Fruit fly (Drosophila melanogaster) S2 (cell line): Measurements from ENCODE around the gene tal-3A.
A peak's percentile ranks its signal among the peaks of the same experiment; 100 is the strongest.

Experiments
- CG8478 ChIP-seq: fragments of >200 bp; optimal IDR thresholded peaks from 2 replicates; lab custom pipeline; 2018
- CTCF ChIP-seq, 2 experiments: fragments of >200 bp; optimal IDR thresholded peaks; 2 replicates each; lab custom pipeline; 2018

tal-3A gene

DNA sequence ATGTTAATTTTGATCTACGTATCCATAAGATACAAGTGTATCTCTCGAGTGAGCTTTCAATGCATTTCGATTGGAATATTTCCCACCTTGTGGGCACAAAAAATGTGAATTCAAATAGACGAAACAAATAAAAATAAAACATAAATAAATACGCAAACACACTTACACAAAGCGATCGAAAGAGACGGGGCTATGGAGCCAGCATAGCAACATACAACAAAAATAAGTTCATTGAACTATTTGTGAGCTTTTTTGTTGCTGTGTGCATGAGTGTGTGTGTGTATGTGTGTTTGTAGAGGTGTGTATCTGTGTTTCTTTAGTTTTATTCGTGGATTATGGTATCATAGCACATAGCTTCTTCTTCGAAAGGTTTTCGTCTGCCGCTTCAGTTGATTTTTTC lies 7.6 kb downstream of the tal-3A start:
- TF ChIP-seq CTCF (optimal IDR thresholded peaks at IDR 0.05; lab: Kevin White, UChicago) (no peak), CG8478 (lab: Kevin White, UChicago) (no peak)

DNA sequence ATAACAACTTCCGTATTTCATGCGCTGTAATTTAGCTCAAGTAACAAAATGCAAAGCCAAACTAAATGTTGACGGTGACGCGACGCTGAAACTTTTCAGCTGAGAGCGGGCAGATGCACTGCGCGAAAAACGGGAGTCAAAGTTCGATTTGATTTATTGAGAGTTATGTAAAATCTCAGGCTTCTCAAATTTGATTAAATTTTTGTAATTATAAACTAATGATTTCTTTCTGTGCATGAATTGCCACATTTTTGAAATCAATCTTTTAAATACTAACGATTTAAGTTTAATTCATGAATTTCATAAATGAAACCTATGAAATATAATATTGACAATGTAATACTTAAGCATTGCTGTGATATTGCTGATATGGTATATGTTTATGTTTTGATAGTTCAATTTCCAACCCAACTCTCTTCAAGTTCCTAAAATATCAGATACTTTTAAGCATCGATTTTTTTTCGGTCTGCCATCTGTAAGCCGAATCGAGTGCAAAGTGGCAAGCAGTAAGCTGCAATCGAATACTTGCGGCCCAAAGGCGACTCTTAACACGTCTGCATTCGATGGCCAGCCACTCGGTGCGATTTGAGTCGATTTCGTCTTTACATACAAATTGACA lies 9.8 kb downstream of the tal-3A start:
- TF ChIP-seq CTCF (optimal IDR thresholded peaks at IDR 0.05; lab: Kevin White, UChicago) (no peak), CG8478 (lab: Kevin White, UChicago) (no peak)

DNA sequence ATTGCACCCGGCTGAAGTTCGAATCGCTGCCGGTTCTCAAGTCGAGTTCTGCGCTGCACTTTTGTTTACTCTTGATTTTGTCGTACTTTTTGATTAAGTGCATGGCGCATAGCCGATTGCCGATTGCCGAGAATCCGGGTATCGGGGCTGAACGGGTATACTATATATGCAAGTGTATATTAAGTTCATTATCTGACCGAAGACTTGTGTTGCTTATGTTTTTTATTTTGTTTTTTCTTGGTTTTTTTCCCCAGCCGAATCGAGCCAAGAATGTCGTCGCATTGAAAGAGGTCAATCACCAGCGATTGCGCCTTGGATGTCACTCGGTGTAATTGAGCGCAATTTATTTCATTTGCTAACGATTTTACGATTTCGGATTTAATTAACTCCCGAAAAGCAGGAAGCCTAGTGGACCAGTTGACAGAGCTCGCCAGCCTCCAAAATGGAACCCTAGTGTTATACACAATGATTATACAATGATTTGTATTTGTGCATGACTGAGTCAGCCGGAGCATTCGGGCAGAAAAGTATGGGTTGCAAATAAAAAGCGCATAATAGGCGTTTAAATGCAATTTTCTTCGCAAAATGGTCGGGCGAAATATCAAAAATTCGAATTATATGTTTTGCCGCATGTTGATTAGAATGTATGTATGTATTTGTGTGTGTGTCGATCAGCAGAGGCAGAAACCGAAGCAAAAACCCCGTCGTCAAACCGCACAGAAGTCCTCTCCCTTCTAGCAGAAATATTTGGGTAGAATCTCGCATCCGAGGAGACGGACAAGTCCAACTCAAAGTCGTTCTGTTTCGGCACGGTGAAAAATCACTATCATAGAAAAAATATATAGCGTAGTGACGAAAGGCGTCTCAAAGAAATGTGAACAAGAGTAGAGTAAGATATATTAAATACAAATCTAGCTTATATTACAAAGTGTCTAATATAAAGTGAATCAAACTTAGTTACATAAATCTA lies 15.3 kb downstream of the tal-3A start, which contains the start of gene Mst87F:
Gene Mst87F, minus strand, starts transcription at position 56 of the 970 bp plus-strand sequence.
- TF ChIP-seq CG8478 (lab: Kevin White, UChicago), result no peak
- no peak for TF ChIP-seq CTCF (optimal IDR thresholded peaks at IDR 0.05; lab: Kevin White, UChicago)

DNA sequence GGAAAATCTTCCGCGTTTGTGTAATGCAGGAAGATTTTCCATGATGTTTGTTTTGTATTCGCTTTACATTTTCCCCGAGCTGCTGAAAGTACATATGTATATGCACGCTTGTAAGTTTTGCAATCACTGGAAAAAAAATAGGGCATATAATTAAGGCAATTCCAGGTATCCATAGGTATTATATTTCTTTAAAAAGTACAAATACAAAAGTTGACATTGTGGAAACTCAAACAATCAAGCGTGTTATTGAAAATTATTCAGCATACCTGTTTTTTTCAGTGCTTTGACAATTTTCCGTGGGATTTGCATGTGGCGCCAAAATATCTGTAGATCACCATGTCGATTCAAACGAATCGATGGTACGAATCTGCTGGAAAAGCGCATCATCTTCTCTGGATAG lies 18.1 kb downstream of the tal-3A start:
- TF ChIP-seq CG8478 (lab: Kevin White, UChicago) (no peak), CTCF (optimal IDR thresholded peaks at IDR 0.05; lab: Kevin White, UChicago) (no peak)

DNA sequence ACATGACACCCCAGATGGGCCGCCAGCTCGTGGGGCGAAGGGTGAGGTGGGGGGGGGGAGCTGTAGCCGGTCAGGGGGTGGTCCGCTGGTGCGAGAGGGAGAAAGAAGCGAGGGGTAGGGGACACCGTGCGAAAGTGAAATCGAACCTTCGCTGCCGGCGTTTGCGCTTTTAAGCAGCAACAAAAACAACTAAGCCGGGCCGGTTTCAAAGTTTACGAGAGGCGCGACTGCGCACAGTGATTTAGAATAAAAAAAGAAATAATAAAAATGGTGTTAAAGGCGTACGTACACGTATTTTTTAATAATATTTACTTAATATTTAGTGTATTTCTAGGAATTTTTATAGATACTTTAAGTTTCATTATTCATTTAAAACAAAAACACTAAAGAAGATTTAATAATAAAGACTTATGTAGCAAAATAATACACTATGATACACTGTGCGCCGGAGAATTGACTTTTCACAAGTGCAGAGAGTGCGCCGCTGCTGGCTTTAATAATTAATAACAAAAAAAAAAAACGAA lies 18.7 kb downstream of the tal-3A start:
- no peak for TF ChIP-seq CTCF (optimal IDR thresholded peaks at IDR 0.05; lab: Kevin White, UChicago)
- no peak for TF ChIP-seq CG8478 (lab: Kevin White, UChicago)

DNA sequence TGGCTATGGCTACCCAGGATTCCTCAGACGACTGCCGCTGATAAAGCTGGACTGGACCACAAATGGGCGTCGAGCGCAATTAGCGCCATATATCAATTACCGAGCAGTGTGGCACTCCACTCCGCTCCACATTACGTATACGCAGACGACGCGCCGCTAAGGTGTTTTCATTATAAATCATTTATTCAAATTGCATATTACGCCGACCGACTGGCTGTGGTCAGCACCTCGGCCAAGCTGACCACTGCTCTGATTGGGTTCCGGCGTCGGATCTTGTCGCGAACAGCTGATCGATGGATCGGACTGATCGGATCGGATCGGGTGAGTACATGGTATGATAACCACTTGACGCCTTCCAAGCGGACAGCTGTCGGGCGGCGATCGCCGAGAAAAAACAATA lies 20.0 kb downstream of the tal-3A start:
- TF ChIP-seq CTCF (optimal IDR thresholded peaks at IDR 0.05; lab: Kevin White, UChicago), result no peak
- no peak for TF ChIP-seq CG8478 (lab: Kevin White, UChicago)

DNA sequence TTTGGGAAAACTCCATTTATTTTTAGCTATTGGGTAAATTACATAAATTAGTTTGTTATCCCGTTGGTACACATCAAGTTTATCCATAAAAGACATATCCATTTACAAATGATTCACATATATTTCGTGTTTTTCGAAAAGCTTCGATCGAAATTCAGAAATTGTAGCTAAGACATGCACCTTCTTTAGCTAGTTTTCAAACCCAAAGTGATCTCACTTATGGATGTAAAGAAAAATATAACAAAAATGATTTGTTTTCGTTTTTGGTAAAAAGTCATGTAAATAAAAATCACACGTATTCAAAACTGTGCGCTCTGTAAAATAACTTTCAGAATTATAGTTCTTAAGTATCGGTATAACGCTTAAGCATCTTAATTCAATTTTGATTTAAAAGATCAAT lies 20.6 kb downstream of the tal-3A start:
- TF ChIP-seq CG8478 (lab: Kevin White, UChicago) (no peak), CTCF (optimal IDR thresholded peaks at IDR 0.05; lab: Kevin White, UChicago) (peak; percentile 63 to 78)

DNA sequence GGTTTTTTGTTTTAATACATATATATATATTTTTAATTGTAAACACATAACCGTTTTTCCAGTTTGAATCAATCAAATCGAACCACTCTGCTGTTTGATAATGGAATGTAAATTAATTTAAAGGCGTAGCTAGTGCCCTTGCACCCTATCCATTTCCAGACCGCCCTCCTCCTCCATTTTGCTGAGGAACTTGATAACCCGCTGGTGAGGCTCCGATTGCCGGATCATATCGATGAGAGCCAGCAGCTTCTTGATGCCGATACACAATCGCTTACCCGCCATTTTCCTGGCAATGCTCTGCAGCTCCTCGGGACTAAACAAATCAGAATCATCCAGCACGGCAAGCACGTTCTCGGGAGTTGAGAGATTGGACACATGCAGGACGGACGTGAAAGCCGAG lies 21.6 kb downstream of the tal-3A start:
- TF ChIP-seq CG8478 (lab: Kevin White, UChicago), result no peak
- TF ChIP-seq CTCF (optimal IDR thresholded peaks at IDR 0.05; lab: Kevin White, UChicago), result no peak

DNA sequence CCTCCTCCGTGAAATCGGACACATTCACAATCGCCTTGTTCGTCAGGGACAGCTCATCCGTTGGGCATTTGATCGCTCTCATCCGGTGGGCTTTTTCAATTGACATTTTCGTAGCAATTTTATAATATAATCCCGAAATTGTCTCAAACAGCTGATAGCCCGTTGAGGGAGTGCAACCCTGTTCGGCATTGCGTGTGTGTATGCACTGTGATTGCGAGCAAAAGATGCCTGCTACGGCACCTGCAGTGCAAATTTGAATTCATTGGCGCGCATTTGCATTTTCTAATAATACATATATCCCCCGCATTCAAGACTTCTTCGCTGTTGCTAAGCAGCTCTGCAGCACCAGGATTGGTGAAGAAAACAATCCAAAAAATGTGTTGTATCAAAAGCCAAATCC lies 24.9 kb downstream of the tal-3A start, which contains the start of gene Nsf2:
Gene Nsf2, minus strand, starts transcription at position 185 of the 400 bp plus-strand sequence.
- no peak for TF ChIP-seq CG8478 (lab: Kevin White, UChicago)
- peak in 1 of 2 experiments; percentile 46 for TF ChIP-seq CTCF (optimal IDR thresholded peaks at IDR 0.05; lab: Kevin White, UChicago)

DNA sequence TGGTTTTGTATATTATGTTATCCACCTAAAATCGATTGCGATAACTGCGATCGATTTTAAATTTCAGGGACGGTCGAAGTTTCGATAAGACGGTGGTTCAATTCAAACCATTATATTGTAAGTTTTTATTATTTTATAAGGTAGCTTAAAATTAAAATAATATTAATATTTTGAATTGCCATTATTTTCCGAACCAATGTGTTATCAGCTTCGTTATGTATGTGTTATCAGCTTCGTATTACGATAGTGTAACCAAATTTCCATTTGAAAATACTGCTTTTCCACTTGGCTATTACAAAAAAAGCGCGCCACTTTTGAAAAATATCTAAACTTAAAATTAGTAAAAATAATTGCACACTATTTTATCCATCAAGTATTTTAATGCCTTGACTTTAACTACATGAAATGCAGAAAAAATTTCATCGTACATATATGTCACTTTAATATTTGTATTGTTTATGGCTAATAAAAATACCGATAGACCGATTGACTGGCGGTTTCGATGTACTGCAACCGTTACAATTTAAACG lies 27.0 kb downstream of the tal-3A start, which contains the start of gene CG31495:
Gene CG31495, minus strand, starts transcription at position 52 of the 530 bp plus-strand sequence.
- TF ChIP-seq CTCF (optimal IDR thresholded peaks at IDR 0.05; lab: Kevin White, UChicago), result no peak
- TF ChIP-seq CG8478 (lab: Kevin White, UChicago), result no peak

DNA sequence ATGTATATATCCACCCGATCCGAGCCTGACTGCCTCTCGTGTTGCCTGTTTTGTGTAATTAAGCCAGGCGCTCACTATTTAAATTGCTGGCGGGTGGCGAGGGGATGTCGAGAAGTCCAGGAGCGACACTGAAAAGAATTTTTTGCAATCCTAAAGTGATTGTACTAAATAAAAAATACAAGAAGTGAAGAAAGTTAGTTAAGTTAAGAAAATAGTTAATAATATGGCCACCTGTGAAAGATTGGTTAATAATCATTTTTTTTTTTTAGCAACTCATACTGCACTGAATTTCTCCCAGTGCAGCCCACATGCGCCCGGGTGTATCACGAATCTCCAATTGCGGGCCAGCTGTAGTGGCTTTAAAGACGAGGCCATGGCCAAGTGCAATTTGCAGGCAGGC lies 28.0 kb downstream of the tal-3A start:
- TF ChIP-seq CTCF (optimal IDR thresholded peaks at IDR 0.05; lab: Kevin White, UChicago) (no peak), CG8478 (lab: Kevin White, UChicago) (no peak)

DNA sequence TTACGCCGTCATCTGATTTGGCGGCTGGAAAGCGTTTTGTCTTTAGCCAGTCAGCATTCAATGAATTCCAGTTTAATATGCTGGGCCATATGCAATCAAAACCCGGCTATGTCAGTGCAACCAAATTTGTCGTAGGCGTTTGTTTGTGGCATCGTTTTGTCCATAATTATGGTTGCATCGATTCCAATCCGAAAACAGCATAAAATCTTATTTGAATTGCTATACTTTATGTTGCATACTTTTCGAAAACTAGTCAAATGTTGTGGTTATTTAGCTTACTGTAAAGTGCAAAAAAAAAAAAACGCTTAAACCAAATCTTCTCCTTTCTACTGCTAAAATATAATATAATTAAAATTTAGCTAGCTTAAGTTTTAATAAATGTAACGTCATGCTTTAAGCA lies 29.6 kb downstream of the tal-3A start:
- TF ChIP-seq CTCF (optimal IDR thresholded peaks at IDR 0.05; lab: Kevin White, UChicago) (no peak), CG8478 (lab: Kevin White, UChicago) (no peak)

DNA sequence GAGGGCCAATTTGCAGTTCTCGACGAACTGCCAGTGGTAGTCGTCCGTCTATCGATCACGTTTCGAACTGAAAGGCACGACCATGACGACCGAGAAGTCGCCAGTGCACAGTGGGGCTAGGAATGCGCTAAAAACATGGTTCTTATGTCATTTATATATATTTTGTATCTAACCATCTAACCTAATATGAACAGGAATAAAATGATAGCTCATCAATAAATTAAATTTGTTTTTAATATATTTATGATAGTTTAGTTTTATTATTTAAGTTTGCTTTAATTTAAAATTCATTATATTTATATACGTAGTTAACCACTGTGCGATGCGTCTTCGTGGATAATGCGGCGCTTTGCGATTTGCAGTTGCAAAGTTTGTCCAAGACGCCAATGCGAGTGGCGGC lies 30.7 kb downstream of the tal-3A start:
- TF ChIP-seq CG8478 (lab: Kevin White, UChicago) (no peak), CTCF (optimal IDR thresholded peaks at IDR 0.05; lab: Kevin White, UChicago) (no peak)

DNA sequence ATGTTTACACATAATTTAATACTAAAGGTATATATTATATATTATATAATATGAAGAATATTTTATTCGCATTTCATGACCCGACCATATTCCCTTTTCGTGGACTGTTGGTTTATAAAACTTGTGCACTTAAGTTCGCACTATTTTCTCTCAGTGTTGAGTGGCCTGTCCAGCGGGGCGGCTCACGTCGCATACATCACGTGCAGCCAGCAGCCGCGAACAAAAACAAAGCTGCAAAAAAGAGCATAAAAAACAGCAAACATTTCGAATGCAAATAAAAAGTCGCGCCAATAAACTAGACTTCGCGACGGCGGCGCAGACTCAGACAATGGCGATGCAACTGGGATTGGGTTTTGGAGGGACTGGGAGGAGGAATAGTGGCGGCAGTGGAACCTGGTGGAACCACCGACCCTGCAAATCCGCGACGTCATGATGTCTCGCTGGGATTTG lies 32.4 kb downstream of the tal-3A start:
- no peak for TF ChIP-seq CTCF (optimal IDR thresholded peaks at IDR 0.05; lab: Kevin White, UChicago)
- TF ChIP-seq CG8478 (lab: Kevin White, UChicago), result no peak
